Fruit fly (Drosophila melanogaster) whole organism, prepupa: ENCODE measurements around the gene CG13995.

Experiments used
- CG1621 ChIP-seq: fragments of 200-800 bp; sonication (Bioruptor generic); optimal IDR thresholded peaks from 3 replicates; lab custom pipeline; 2018; ENCODE audit warnings: missing biosample characterization, mild to moderate bottlenecking, missing genetic modification characterization
- Hr39 ChIP-seq: fragments of 200-800 bp; sonication (Bioruptor generic); optimal IDR thresholded peaks from 2 replicates; lab custom pipeline; 2016; ENCODE audit warnings: missing biosample characterization, missing genetic modification characterization
- OdsH ChIP-seq: fragments of 200-800 bp; sonication (Bioruptor generic); optimal IDR thresholded peaks from 3 replicates; lab custom pipeline; 2016; ENCODE audit warnings: missing biosample characterization, missing genetic modification characterization
- cyc ChIP-seq: fragments of 200-800 bp; sonication (Bioruptor generic); optimal IDR thresholded peaks from 3 replicates; lab custom pipeline; 2016; ENCODE audit warnings: missing biosample characterization, missing genetic modification characterization
- dsx ChIP-seq: fragments of 200-800 bp; optimal IDR thresholded peaks from 3 replicates; lab custom pipeline; 2019; ENCODE audit warnings: missing biosample characterization, mild to moderate bottlenecking, missing genetic modification characterization, moderate library complexity; ENCODE audit not compliant: poor library complexity, severe bottlenecking
- eg ChIP-seq: fragments of 200-800 bp; sonication (Bioruptor generic); IDR thresholded peaks from 3 replicates; pipeline ENCODE4 v1.3.6; 2022; ENCODE audit warnings: missing biosample characterization, missing genetic modification characterization
- fkh ChIP-seq: fragments of 200-800 bp; sonication (Bioruptor generic); optimal IDR thresholded peaks from 3 replicates; lab custom pipeline; 2017; ENCODE audit warnings: missing biosample characterization, mild to moderate bottlenecking, missing genetic modification characterization, moderate library complexity
- salr ChIP-seq, 2 experiments: fragments of 200-800 bp; sonication (Bioruptor generic); optimal IDR thresholded peaks; 3 replicates each; lab custom pipeline; 2016 to 2018; ENCODE audit warnings: missing biosample characterization in 2 of 2, missing genetic modification characterization in 2 of 2, mild to moderate bottlenecking in 1 of 2

DNA sequence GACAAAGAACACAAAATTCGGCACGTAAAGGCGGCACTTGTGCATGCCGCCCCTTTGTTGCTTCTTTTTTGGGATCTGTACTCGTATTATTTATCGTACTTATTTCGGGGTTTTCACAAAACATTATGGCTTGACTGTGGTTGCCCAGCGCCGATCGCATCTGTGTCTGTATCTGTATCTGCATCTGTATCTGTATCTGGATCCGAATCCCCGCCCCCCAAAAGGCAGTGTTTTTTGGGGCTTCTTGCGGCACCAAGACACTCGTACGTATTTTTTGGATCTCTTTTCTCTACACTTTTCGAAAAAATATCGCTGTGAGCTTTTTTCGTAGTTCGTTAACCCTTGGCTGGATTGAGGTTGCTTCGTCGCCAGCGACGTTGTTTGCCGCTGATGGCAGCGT is 33.6 kb downstream of the CG13995 start:
- TF ChIP-seq cyc (GFP tag; lab: Kevin White, UChicago) (no peak), fkh (GFP tag; lab: Kevin White, UChicago) (no peak), CG1621 (no peak), dsx (no peak), OdsH (GFP tag; lab: Kevin White, UChicago) (no peak), eg (GFP tag; lab: Robert Waterston, UW) (no peak), Hr39 (no peak), salr (GFP tag; optimal IDR thresholded peaks at IDR 0.05; lab: Kevin White, UChicago) (no peak)
